Fruit fly (Drosophila melanogaster) whole organism, embryonic: ENCODE data around the gene CG3655.

Source experiments
- Awh ChIP-seq: fragments of 200-800 bp; sonication (Bioruptor generic); IDR thresholded peaks from 2 replicates; pipeline ENCODE4, ENCODE4 v1.3.6; 2022; ENCODE audit warnings: missing biosample characterization, missing genetic modification characterization
- BtbVII ChIP-seq: fragments of 200-800 bp; sonication (Bioruptor generic); optimal IDR thresholded peaks from 3 replicates; lab custom pipeline; 2017; ENCODE audit warnings: missing biosample characterization, mild to moderate bottlenecking, missing genetic modification characterization
- CG10209 ChIP-seq: fragments of 200-800 bp; sonication (Bioruptor generic); optimal IDR thresholded peaks from 3 replicates; lab custom pipeline; 2017; ENCODE audit warnings: missing biosample characterization, mild to moderate bottlenecking, missing genetic modification characterization, missing genetic modification reagents
- CG11504 ChIP-seq: fragments of 200-800 bp; sonication (Bioruptor generic); optimal IDR thresholded peaks from 3 replicates; lab custom pipeline; 2019; ENCODE audit warnings: missing biosample characterization, mild to moderate bottlenecking, missing genetic modification characterization, moderate library complexity
- CG13775 ChIP-seq: fragments of 200-800 bp; sonication (Bioruptor generic); optimal IDR thresholded peaks from 3 replicates; lab custom pipeline; 2017; ENCODE audit warnings: missing biosample characterization, mild to moderate bottlenecking, missing genetic modification characterization
- CG14014 ChIP-seq: fragments of 200-800 bp; sonication (Bioruptor generic); IDR thresholded peaks from 2 replicates; pipeline ENCODE4 v1.3.6; 2022; ENCODE audit warnings: missing biosample characterization, missing genetic modification characterization
- CG15073 ChIP-seq: fragments of 200-800 bp; sonication (Bioruptor generic); optimal IDR thresholded peaks from 2 replicates; lab custom pipeline; 2016; ENCODE audit warnings: missing biosample characterization, missing genetic modification characterization
- CG17328 ChIP-seq: fragments of 200-800 bp; sonication (Bioruptor generic); IDR thresholded peaks from 2 replicates; pipeline ENCODE4 v1.3.6; 2022; ENCODE audit warnings: missing biosample characterization, missing genetic modification characterization
- CG17361 ChIP-seq: fragments of 200-800 bp; sonication (Bioruptor generic); IDR thresholded peaks from 3 replicates; pipeline ENCODE4 v1.3.6; 2022; ENCODE audit warnings: missing biosample characterization, missing genetic modification characterization
- CG18476 ChIP-seq: fragments of 200-800 bp; sonication (Bioruptor generic); optimal IDR thresholded peaks from 2 replicates; lab custom pipeline; 2016; ENCODE audit warnings: missing biosample characterization, mild to moderate bottlenecking, missing genetic modification characterization
- CG18619 ChIP-seq: fragments of 200-800 bp; sonication (Bioruptor generic); optimal IDR thresholded peaks from 3 replicates; lab custom pipeline; 2017; ENCODE audit warnings: missing biosample characterization, mild to moderate bottlenecking, missing genetic modification characterization
- CG2202 ChIP-seq: fragments of 200-800 bp; sonication (Bioruptor generic); optimal IDR thresholded peaks from 2 replicates; lab custom pipeline; 2018; ENCODE audit warnings: missing biosample characterization, mild to moderate bottlenecking, missing genetic modification characterization
- CG2678 ChIP-seq: fragments of 200-800 bp; sonication (Bioruptor generic); optimal IDR thresholded peaks from 3 replicates; lab custom pipeline; 2019; ENCODE audit warnings: missing biosample characterization, mild to moderate bottlenecking, missing genetic modification characterization, moderate library complexity
- CG31441 ChIP-seq: fragments of 200-800 bp; sonication (Bioruptor generic); IDR thresholded peaks from 2 replicates; pipeline ENCODE4 v1.3.6; 2022; ENCODE audit warnings: missing biosample characterization, missing genetic modification characterization
- CG32532 ChIP-seq: fragments of 200-800 bp; sonication (Bioruptor generic); IDR thresholded peaks from 2 replicates; pipeline ENCODE4 v1.3.6; 2022; ENCODE audit warnings: missing biosample characterization, missing genetic modification characterization
- CG33213 ChIP-seq: fragments of 200-800 bp; sonication (Bioruptor generic); optimal IDR thresholded peaks from 3 replicates; lab custom pipeline; 2016; ENCODE audit warnings: missing biosample characterization, missing genetic modification characterization
- CG34376 ChIP-seq: fragments of 200-800 bp; sonication (Bioruptor generic); optimal IDR thresholded peaks from 2 replicates; lab custom pipeline; 2018; ENCODE audit warnings: missing biosample characterization, mild to moderate bottlenecking, missing genetic modification characterization
- CG7556 ChIP-seq: fragments of 200-800 bp; sonication (Bioruptor generic); optimal IDR thresholded peaks from 2 replicates; lab custom pipeline; 2017; ENCODE audit warnings: missing biosample characterization, mild to moderate bottlenecking, missing genetic modification characterization
- CG8765 ChIP-seq: fragments of 200-800 bp; sonication (Bioruptor generic); IDR thresholded peaks from 2 replicates; pipeline ENCODE4 v1.3.6; 2022; ENCODE audit warnings: missing biosample characterization, missing genetic modification characterization
- CG9215 ChIP-seq: fragments of 200-800 bp; sonication (Bioruptor generic); IDR thresholded peaks from 2 replicates; pipeline ENCODE4 v1.3.6; 2022; ENCODE audit warnings: missing biosample characterization, missing genetic modification characterization
- CG9817 ChIP-seq: fragments of 200-800 bp; sonication (Bioruptor generic); optimal IDR thresholded peaks from 2 replicates; lab custom pipeline; 2018; ENCODE audit warnings: missing biosample characterization, mild to moderate bottlenecking, missing genetic modification characterization, moderate library complexity
- CTCF ChIP-seq: fragments of 200-800 bp; sonication (Bioruptor generic); optimal IDR thresholded peaks from 2 replicates; lab custom pipeline; 2017; ENCODE audit warnings: missing biosample characterization, mild to moderate bottlenecking, missing genetic modification characterization, moderate library complexity
- CrebB ChIP-seq: fragments of 200-800 bp; sonication (Bioruptor generic); optimal IDR thresholded peaks from 3 replicates; lab custom pipeline; 2018; ENCODE audit warnings: missing biosample characterization, mild to moderate bottlenecking, missing genetic modification characterization
- D19A ChIP-seq: fragments of 200-800 bp; optimal IDR thresholded peaks from 3 replicates; lab custom pipeline; 2019; ENCODE audit warnings: missing biosample characterization, mild to moderate bottlenecking, missing genetic modification characterization, moderate library complexity
- Dek ChIP-seq: fragments of 200-800 bp; sonication (Bioruptor generic); optimal IDR thresholded peaks from 3 replicates; lab custom pipeline; 2019; ENCODE audit warnings: missing biosample characterization, mild to moderate bottlenecking, missing genetic modification characterization, moderate library complexity
- E2f1 ChIP-seq: fragments of 200-800 bp; sonication (Bioruptor generic); IDR thresholded peaks from 2 replicates; pipeline ENCODE4 v1.3.6; 2022; ENCODE audit warnings: missing biosample characterization, missing genetic modification characterization
- H15 ChIP-seq: fragments of 200-800 bp; sonication (Bioruptor generic); IDR thresholded peaks from 3 replicates; pipeline ENCODE4 v1.3.6; 2022; ENCODE audit warnings: missing biosample characterization, missing genetic modification characterization
- H2.0 ChIP-seq: fragments of 200-800 bp; sonication (Bioruptor generic); IDR thresholded peaks from 2 replicates; pipeline ENCODE4 v1.3.6; 2022; ENCODE audit warnings: missing biosample characterization, missing genetic modification characterization
- HmgZ ChIP-seq: fragments of 200-800 bp; sonication (Bioruptor generic); optimal IDR thresholded peaks from 2 replicates; lab custom pipeline; 2018; ENCODE audit warnings: missing biosample characterization, mild to moderate bottlenecking, missing genetic modification characterization
- Jarid2 ChIP-seq: fragments of 200-800 bp; sonication (Bioruptor generic); optimal IDR thresholded peaks from 3 replicates; lab custom pipeline; 2017; ENCODE audit warnings: mild to moderate bottlenecking, missing biosample characterization, missing genetic modification reagents, missing genetic modification characterization
- NK7.1 ChIP-seq: fragments of 200-800 bp; sonication (Bioruptor generic); optimal IDR thresholded peaks from 3 replicates; lab custom pipeline; 2016; ENCODE audit warnings: missing biosample characterization, missing genetic modification characterization
- ase ChIP-seq: fragments of 200-800 bp; sonication (Bioruptor generic); IDR thresholded peaks from 3 replicates; pipeline ENCODE4 v1.3.6; 2022; ENCODE audit warnings: missing biosample characterization, missing genetic modification characterization
- caup ChIP-seq: fragments of 200-800 bp; sonication (Bioruptor generic); optimal IDR thresholded peaks from 3 replicates; lab custom pipeline; 2017; ENCODE audit warnings: missing biosample characterization, mild to moderate bottlenecking, missing genetic modification characterization, moderate library complexity; ENCODE audit not compliant: severe bottlenecking
- dmrt11E ChIP-seq: fragments of 200-800 bp; sonication (Bioruptor generic); optimal IDR thresholded peaks from 3 replicates; lab custom pipeline; 2018; ENCODE audit warnings: missing biosample characterization, mild to moderate bottlenecking, missing genetic modification characterization, moderate library complexity
- ind ChIP-seq: fragments of 200-800 bp; sonication (Bioruptor generic); optimal IDR thresholded peaks from 3 replicates; lab custom pipeline; 2016; ENCODE audit warnings: missing biosample characterization, missing genetic modification characterization
- nmo ChIP-seq: fragments of 200-800 bp; sonication (Bioruptor generic); optimal IDR thresholded peaks from 2 replicates; lab custom pipeline; 2018; ENCODE audit warnings: missing biosample characterization, mild to moderate bottlenecking, missing genetic modification characterization, moderate library complexity
- pan ChIP-seq, 4 experiments: fragments of >200 bp in 3 of 4; fragments of 200-800 bp in 1 of 4; sonication (Bioruptor generic) in 1 of 4; optimal IDR thresholded peaks in 3 of 4; IDR thresholded peaks in 1 of 4; 2 replicates each; pipeline versions ENCODE4 v1.3.6 to Lab custom; 2017 to 2022; ENCODE audit warnings: missing biosample characterization in 2 of 4, missing genetic modification characterization in 2 of 4, mixed read lengths in 1 of 4
- pzg ChIP-seq: fragments of 200-800 bp; sonication (Bioruptor generic); optimal IDR thresholded peaks from 3 replicates; lab custom pipeline; 2018; ENCODE audit warnings: missing biosample characterization, mild to moderate bottlenecking, missing genetic modification characterization, moderate library complexity
- schlank ChIP-seq: fragments of 200-800 bp; sonication (Bioruptor generic); optimal IDR thresholded peaks from 2 replicates; lab custom pipeline; 2018; ENCODE audit warnings: missing biosample characterization, mild to moderate bottlenecking, missing genetic modification characterization
- sug ChIP-seq: fragments of 200-800 bp; optimal IDR thresholded peaks from 2 replicates; lab custom pipeline; 2019; ENCODE audit warnings: missing biosample characterization, mild to moderate bottlenecking, missing genetic modification characterization, moderate library complexity
- tap ChIP-seq: fragments of 200-800 bp; optimal IDR thresholded peaks from 3 replicates; lab custom pipeline; 2019; ENCODE audit warnings: missing biosample characterization, mild to moderate bottlenecking, missing genetic modification characterization, moderate library complexity
- tgo ChIP-seq: fragments of 200-800 bp; sonication (Bioruptor generic); IDR thresholded peaks from 3 replicates; pipeline ENCODE4 v1.3.6; 2022; ENCODE audit warnings: missing biosample characterization, missing genetic modification characterization
- tup ChIP-seq: fragments of 200-800 bp; sonication (Bioruptor generic); optimal IDR thresholded peaks from 2 replicates; lab custom pipeline; 2016; ENCODE audit warnings: missing biosample characterization, mild to moderate bottlenecking, missing genetic modification characterization, moderate library complexity
- unpg ChIP-seq: fragments of 200-800 bp; sonication (Bioruptor generic); optimal IDR thresholded peaks from 3 replicates; lab custom pipeline; 2018; ENCODE audit warnings: missing biosample characterization, mild to moderate bottlenecking, missing genetic modification characterization, moderate library complexity
- vfl ChIP-seq: fragments of 200-800 bp; sonication (Bioruptor generic); optimal IDR thresholded peaks from 2 replicates; lab custom pipeline; 2016; ENCODE audit warnings: missing biosample characterization, missing genetic modification characterization
- vvl ChIP-seq: fragments of 200-800 bp; sonication (Bioruptor generic); IDR thresholded peaks from 2 replicates; pipeline ENCODE4 v1.3.6; 2022; ENCODE audit warnings: missing biosample characterization, missing genetic modification characterization

CG3655 gene

DNA sequence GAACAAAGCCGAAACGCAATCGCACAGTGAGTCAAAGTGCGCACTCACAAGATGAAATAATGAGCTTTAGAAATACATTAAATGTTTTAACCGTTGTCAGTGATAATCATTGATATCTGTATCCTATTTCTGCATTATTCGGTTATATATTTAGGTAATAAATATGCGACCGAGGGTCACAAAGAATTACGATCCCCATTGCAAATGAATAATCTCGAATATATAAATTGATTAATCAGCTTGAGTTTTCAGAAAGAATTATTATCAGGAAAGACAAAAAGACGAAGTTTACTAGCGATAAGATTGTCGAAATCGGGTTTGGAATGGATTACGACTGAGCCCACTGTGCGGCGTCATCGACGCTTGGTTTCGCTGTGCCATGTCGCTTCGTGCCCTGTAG is 36.3 kb upstream of the CG3655 start (continued):
- TF ChIP-seq CG2202 (no peak), sug (tag; lab: Kevin White, UChicago) (peak; percentile 49), CG9215 (GFP tag; lab: Robert Waterston, UW) (peak; percentile 36; the same call in 1 of the 2 replicates), CG15073 (GFP tag; lab: Kevin White, UChicago) (no peak), ase (no peak), dmrt11E (tag; lab: Kevin White, UChicago) (peak; percentile 27), H2.0 (peak; percentile 6; the same call in 1 of the 2 replicates), CG33213 (GFP tag; lab: Kevin White, UChicago) (no peak), nmo (GFP tag; lab: Kevin White, UChicago) (peak; percentile 57), CG2678 (tag; lab: Kevin White, UChicago) (peak; percentile 76), CG17328 (GFP tag; lab: Robert Waterston, UW) (no peak), CTCF (GFP tag; lab: Kevin White, UChicago) (no peak), CG34376 (GFP tag; lab: Kevin White, UChicago) (peak; percentile 47), tap (tag; lab: Kevin White, UChicago) (peak; percentile 21), CrebB (no peak), unpg (GFP tag; lab: Kevin White, UChicago) (peak; percentile 35), CG14014 (GFP tag; lab: Robert Waterston, UW) (no peak), vfl (GFP tag; lab: Kevin White, UChicago) (peak; percentile 8), E2f1 (GFP tag; lab: Robert Waterston, UW) (0 out of 2 replicates have a peak, but pooled peaks have one; percentile 24), CG13775 (GFP tag; lab: Kevin White, UChicago) (peak; percentile 51), tgo (peak; percentile 32; the same call in 2 of the 3 replicates), CG18476 (GFP tag; lab: Kevin White, UChicago) (peak; percentile 48), CG11504 (tag; lab: Kevin White, UChicago) (peak; percentile 71), CG18619 (GFP tag; lab: Kevin White, UChicago) (peak; percentile 42), pzg (no peak), H15 (peak; percentile 46; the same call in 1 of the 3 replicates), Jarid2 (peak; percentile 3), CG32532 (peak; percentile 34), CG8765 (GFP tag; lab: Robert Waterston, UW) (no peak), BtbVII (GFP tag; lab: Kevin White, UChicago) (peak; percentile 61), D19A (tag; lab: Kevin White, UChicago) (peak; percentile 40), CG10209 (GFP tag; lab: Kevin White, UChicago) (peak; percentile 50), ind (peak; percentile 41), HmgZ (tag; lab: Kevin White, UChicago) (peak; percentile 34), CG17361 (GFP tag; lab: Robert Waterston, UW) (peak; percentile 59), CG7556 (GFP tag; lab: Kevin White, UChicago) (peak; percentile 65), CG9817 (tag; lab: Kevin White, UChicago) (peak; percentile 9), Awh (GFP tag; lab: Robert Waterston, UW) (no peak), schlank (tag; lab: Kevin White, UChicago) (peak; percentile 19), tup (GFP tag; lab: Kevin White, UChicago) (no peak), pan (optimal IDR thresholded peaks at IDR 0.05; lab: Kevin White, UChicago) (no peak), pan (GFP tag; optimal IDR thresholded peaks at IDR 0.05 in 1 of 2, IDR thresholded peaks at IDR 0.05 in 1 of 2) (peak in 1 of 2 experiments; percentile 45), NK7.1 (GFP tag; lab: Kevin White, UChicago) (peak; percentile 15), Dek (tag; lab: Kevin White, UChicago) (peak; percentile 39), caup (GFP tag; lab: Kevin White, UChicago) (peak; percentile 46), vvl (peak; percentile 34; the same call in 1 of the 2 replicates), CG31441 (peak; percentile 48)
- TF ChIP-seq, all 482 proteins: peak for 151
